Worm (Caenorhabditis elegans): ENCODE results near the gene clec-48.
A peak's percentile ranks its signal among the peaks of the same experiment; 100 is the strongest.

clec-48 gene

ce11 chrV:18129663-18130272, 28.1 kb upstream of the clec-48 start:
- peak; percentile 82 for TF ChIP-seq ceh-28 (tag; optimal IDR thresholded peaks at IDR 0.05)

ce11 chrV:18131049-18131448, 26.8 kb upstream of the clec-48 start, which contains the start of gene Y37H2A.12:
Y37H2A.12 (minus strand) TSS chrV:18131129.
- TF ChIP-seq egl-5 (tag; optimal IDR thresholded peaks at IDR 0.05), result no peak
- no peak for TF ChIP-seq pha-4 (tag; optimal IDR thresholded peaks at IDR 0.05)
- peak; percentile 6 for TF ChIP-seq ceh-28 (tag; optimal IDR thresholded peaks at IDR 0.05)
- TF ChIP-seq ceh-9 (tag; optimal IDR thresholded peaks at IDR 0.05), result no peak
- TF ChIP-seq nhr-23 (tag; optimal IDR thresholded peaks at IDR 0.05), result no peak
- TF ChIP-seq hmg-11 (tag; optimal IDR thresholded peaks at IDR 0.05), result no peak
- TF ChIP-seq fkh-10 (GFP tag; optimal IDR thresholded peaks at IDR 0.05), result no peak

ce11 chrV:18133177-18133576, 24.6 kb upstream of the clec-48 start, which contains the start of gene Y37H2A.18:
Y37H2A.18 (minus strand) TSS chrV:18133277.
- TF ChIP-seq elt-2 (tag; optimal IDR thresholded peaks at IDR 0.05) (no peak), ztf-4 (tag; optimal IDR thresholded peaks at IDR 0.05) (no peak), egl-27 (tag; optimal IDR thresholded peaks at IDR 0.05) (no peak), sea-2 (GFP tag; optimal IDR thresholded peaks at IDR 0.05) (no peak), nhr-237 (tag; optimal IDR thresholded peaks at IDR 0.05) (no peak), eor-1 (tag; optimal IDR thresholded peaks at IDR 0.05) (no peak), lin-15B (tag; optimal IDR thresholded peaks at IDR 0.05) (no peak), mml-1 (tag; optimal IDR thresholded peaks at IDR 0.05) (no peak), mdl-1 (tag; optimal IDR thresholded peaks at IDR 0.05) (no peak), fkh-2 (tag; optimal IDR thresholded peaks at IDR 0.05) (no peak), ceh-9 (tag; optimal IDR thresholded peaks at IDR 0.05) (no peak), fkh-10 (GFP tag; optimal IDR thresholded peaks at IDR 0.05) (no peak), ceh-82 (tag; optimal IDR thresholded peaks at IDR 0.05) (no peak), unc-62 (GFP tag; optimal IDR thresholded peaks at IDR 0.05) (no peak)

- TF ChIP-seq nhr-43 (tag; optimal IDR thresholded peaks at IDR 0.05; ENCODE audit: poor library complexity, severe bottlenecking) (no peak), tbx-2 (tag; optimal IDR thresholded peaks at IDR 0.05) (no peak), R02D3.7 (tag; optimal IDR thresholded peaks at IDR 0.05) (no peak), zag-1 (tag; optimal IDR thresholded peaks at IDR 0.05) (no peak), pqm-1 (tag; optimal IDR thresholded peaks at IDR 0.05) (no peak), fkh-2 (tag; optimal IDR thresholded peaks at IDR 0.05) (no peak), ama-1 (optimal IDR thresholded peaks at IDR 0.05) (no peak), ztf-4 (tag; optimal IDR thresholded peaks at IDR 0.05) (no peak), nfya-1 (tag; optimal IDR thresholded peaks at IDR 0.05; ENCODE audit: insufficient read depth) (no peak), pha-4 (tag; optimal IDR thresholded peaks at IDR 0.05) (no peak), elt-3 (tag; optimal IDR thresholded peaks at IDR 0.05) (no peak), nhr-77 (tag; optimal IDR thresholded peaks at IDR 0.05) (no peak), snpc-4 (tag; optimal IDR thresholded peaks at IDR 0.05) (no peak), nhr-23 (tag; optimal IDR thresholded peaks at IDR 0.05) (no peak), nhr-12 (tag; optimal IDR thresholded peaks at IDR 0.05) (no peak)
Measured at ce11 chrV:18134378-18134777, 23.4 kb upstream of the clec-48 start, which contains the start of gene Y37H2A.7. Y37H2A.7 (minus strand) TSS chrV:18134478.

ce11 chrV:18137679-18138078, 20.1 kb upstream of the clec-48 start:
- TF ChIP-seq fkh-10 (GFP tag; optimal IDR thresholded peaks at IDR 0.05), result no peak
- TF ChIP-seq sea-2 (GFP tag; optimal IDR thresholded peaks at IDR 0.05), result no peak
- no peak for TF ChIP-seq ceh-9 (tag; optimal IDR thresholded peaks at IDR 0.05)

- TF ChIP-seq aly-2 (tag; optimal IDR thresholded peaks at IDR 0.05) (no peak), nhr-28 (tag; optimal IDR thresholded peaks at IDR 0.05) (no peak), ama-1 (optimal IDR thresholded peaks at IDR 0.05) (no peak), mml-1 (tag; optimal IDR thresholded peaks at IDR 0.05) (no peak), nhr-76 (tag; optimal IDR thresholded peaks at IDR 0.05) (no peak), ztf-11 (tag; optimal IDR thresholded peaks at IDR 0.05) (no peak), hmg-11 (tag; optimal IDR thresholded peaks at IDR 0.05) (no peak), nhr-237 (tag; optimal IDR thresholded peaks at IDR 0.05) (no peak), nhr-77 (tag; optimal IDR thresholded peaks at IDR 0.05) (no peak), ZK546.5 (tag; optimal IDR thresholded peaks at IDR 0.05) (no peak), jun-1 (tag; optimal IDR thresholded peaks at IDR 0.05) (no peak), nhr-12 (tag; optimal IDR thresholded peaks at IDR 0.05) (no peak), fkh-2 (tag; optimal IDR thresholded peaks at IDR 0.05) (no peak), pqm-1 (tag; optimal IDR thresholded peaks at IDR 0.05) (no peak)
Measured at ce11 chrV:18138695-18139094, 19.1 kb upstream of the clec-48 start, which contains the start of gene Y37H2A.10. Y37H2A.10 (plus strand) TSS chrV:18138995.
